Fruit fly (Drosophila melanogaster) whole organism, wandering third instar larva: ENCODE data around the gene sphinx1.

Experiments
- Abd-B ChIP-seq: fragments of >200 bp; optimal IDR thresholded peaks from 2 replicates; lab custom pipeline; 2017; ENCODE audit warnings: missing biosample characterization, missing genetic modification characterization
- CrebA ChIP-seq: fragments of 200-800 bp; sonication (Bioruptor generic); optimal IDR thresholded peaks from 2 replicates; lab custom pipeline; 2016; ENCODE audit warnings: missing biosample characterization, mild to moderate bottlenecking, missing genetic modification characterization, borderline replicate concordance
- Dfd ChIP-seq: fragments of >200 bp; optimal IDR thresholded peaks from 2 replicates; lab custom pipeline; 2017; ENCODE audit warnings: missing biosample characterization, missing genetic modification characterization
- Dif ChIP-seq: fragments of 200-275, 200-300 bp; sonication (Bioruptor generic); optimal IDR thresholded peaks from 2 replicates; lab custom pipeline; 2018; ENCODE audit warnings: missing biosample characterization, missing genetic modification characterization; ENCODE audit not compliant: partially characterized antibody
- HLH106 ChIP-seq: fragments of 200-800 bp; optimal IDR thresholded peaks from 3 replicates; lab custom pipeline; 2019; ENCODE audit warnings: missing biosample characterization, mild to moderate bottlenecking, missing genetic modification characterization, moderate library complexity
- Hnf4 ChIP-seq: fragments of 200-800 bp; sonication (Bioruptor generic); optimal IDR thresholded peaks from 2 replicates; lab custom pipeline; 2016; ENCODE audit warnings: missing biosample characterization, mild to moderate bottlenecking, missing genetic modification characterization
- Hr83 ChIP-seq: fragments of 200-300 bp; sonication (Bioruptor generic); optimal IDR thresholded peaks from 2 replicates; lab custom pipeline; 2016; ENCODE audit warnings: missing biosample characterization, mild to moderate bottlenecking, missing genetic modification characterization, moderate library complexity; ENCODE audit not compliant: poor library complexity, severe bottlenecking
- Jra ChIP-seq: sonication (Bioruptor generic); optimal IDR thresholded peaks from 2 replicates; lab custom pipeline; 2016; ENCODE audit warnings: missing biosample characterization, missing genetic modification characterization
- Myc ChIP-seq: fragments of >200 bp; optimal IDR thresholded peaks from 2 replicates; lab custom pipeline; 2017
- N ChIP-seq: fragments of >200 bp; optimal IDR thresholded peaks from 2 replicates; lab custom pipeline; 2018; ENCODE audit warnings: missing biosample characterization, missing external identifiers, missing genetic modification characterization
- OdsH ChIP-seq: fragments of 200-800 bp; sonication (Bioruptor generic); optimal IDR thresholded peaks from 2 replicates; lab custom pipeline; 2016; ENCODE audit warnings: missing biosample characterization, mild to moderate bottlenecking, missing genetic modification characterization
- Rel ChIP-seq, 2 experiments: fragments of 200-800 bp; sonication (Bioruptor generic) in 1 of 2; optimal IDR thresholded peaks; 2 replicates in 1 of 2; 3 replicates in 1 of 2; lab custom pipeline; 2016 to 2019; ENCODE audit warnings: mild to moderate bottlenecking in 2 of 2, missing biosample characterization in 2 of 2, missing genetic modification characterization in 2 of 2, moderate library complexity in 1 of 2
- Sp1 ChIP-seq: fragments of 200-800 bp; sonication (Bioruptor generic); optimal IDR thresholded peaks from 3 replicates; lab custom pipeline; 2019; ENCODE audit warnings: missing biosample characterization, mild to moderate bottlenecking, missing genetic modification characterization, moderate library complexity
- Vsx2 ChIP-seq: fragments of 200-300, 225-300 bp; sonication (Bioruptor generic); optimal IDR thresholded peaks from 2 replicates; lab custom pipeline; 2018; ENCODE audit warnings: missing biosample characterization, missing genetic modification characterization; ENCODE audit not compliant: partially characterized antibody
- br ChIP-seq: fragments of 200-800 bp; sonication (Bioruptor generic); optimal IDR thresholded peaks from 2 replicates; lab custom pipeline; 2016; ENCODE audit warnings: missing biosample characterization, missing genetic modification characterization
- brk ChIP-seq: fragments of 200-800 bp; sonication (Bioruptor generic); optimal IDR thresholded peaks from 2 replicates; lab custom pipeline; 2016; ENCODE audit warnings: missing biosample characterization, mild to moderate bottlenecking, missing genetic modification characterization
- dl ChIP-seq, 2 experiments: fragments of 175-275, 200-275 bp in 1 of 2; fragments of 200-275 bp in 1 of 2; sonication (Bioruptor generic); optimal IDR thresholded peaks; lab custom pipeline; 2018; ENCODE audit warnings: mild to moderate bottlenecking in 2 of 2, missing biosample characterization in 2 of 2, missing genetic modification characterization in 2 of 2, moderate library complexity in 2 of 2; ENCODE audit not compliant: partially characterized antibody in 2 of 2, insufficient read depth in 1 of 2
- dmrt93B ChIP-seq: fragments of 200-800 bp; sonication (Bioruptor generic); optimal IDR thresholded peaks from 2 replicates; lab custom pipeline; 2018; ENCODE audit warnings: missing biosample characterization, mild to moderate bottlenecking, missing genetic modification characterization
- dsf ChIP-seq: sonication (Bioruptor generic); optimal IDR thresholded peaks from 2 replicates; lab custom pipeline; 2016; ENCODE audit warnings: missing biosample characterization, missing genetic modification characterization, borderline replicate concordance
- foxo ChIP-seq, 2 experiments: fragments of 200-800 bp; sonication (Bioruptor generic); optimal IDR thresholded peaks; 2 replicates in 1 of 2; 3 replicates in 1 of 2; lab custom pipeline; 2016 to 2017; ENCODE audit warnings: missing biosample characterization in 2 of 2, missing genetic modification characterization in 2 of 2
- h ChIP-seq: fragments of 200-800 bp; sonication (Bioruptor generic); optimal IDR thresholded peaks from 3 replicates; lab custom pipeline; 2016; ENCODE audit warnings: missing biosample characterization, mild to moderate bottlenecking, missing genetic modification characterization
- jim ChIP-seq: fragments of 175-275, 200-325 bp; sonication (Bioruptor generic); optimal IDR thresholded peaks from 2 replicates; lab custom pipeline; 2016; ENCODE audit warnings: missing biosample characterization, mild to moderate bottlenecking, missing genetic modification characterization
- lola ChIP-seq: fragments of >200 bp; optimal IDR thresholded peaks from 2 replicates; lab custom pipeline; 2017; ENCODE audit warnings: missing biosample characterization, missing genetic modification characterization
- pan ChIP-seq: fragments of >200 bp; optimal IDR thresholded peaks from 2 replicates; lab custom pipeline; 2017
- psq ChIP-seq: fragments of 200-800 bp; sonication (Bioruptor generic); optimal IDR thresholded peaks from 3 replicates; lab custom pipeline; 2017; ENCODE audit warnings: missing biosample characterization, mild to moderate bottlenecking, missing genetic modification characterization, moderate library complexity
- rgr ChIP-seq: fragments of 200-800 bp; sonication (Bioruptor generic); optimal IDR thresholded peaks from 3 replicates; lab custom pipeline; 2016; ENCODE audit warnings: missing biosample characterization, mild to moderate bottlenecking, missing genetic modification characterization
- sage ChIP-seq: fragments of 200-800 bp; sonication (Bioruptor generic); optimal IDR thresholded peaks from 2 replicates; lab custom pipeline; 2016; ENCODE audit warnings: missing biosample characterization, mild to moderate bottlenecking, missing genetic modification characterization
- sv ChIP-seq: fragments of 200-800 bp; sonication (Bioruptor generic); optimal IDR thresholded peaks from 3 replicates; lab custom pipeline; 2016; ENCODE audit warnings: missing biosample characterization, missing genetic modification characterization
- tai ChIP-seq: sonication (Bioruptor generic); optimal IDR thresholded peaks from 2 replicates; lab custom pipeline; 2016; ENCODE audit warnings: missing biosample characterization, missing genetic modification characterization
- usp ChIP-seq: fragments of >200 bp; optimal IDR thresholded peaks from 2 replicates; lab custom pipeline; 2017; ENCODE audit warnings: missing biosample characterization, missing genetic modification characterization
- woc ChIP-seq: sonication (Bioruptor generic); optimal IDR thresholded peaks from 2 replicates; lab custom pipeline; 2016; ENCODE audit warnings: missing biosample characterization, mild to moderate bottlenecking, missing genetic modification characterization

Gene sphinx1

DNA sequence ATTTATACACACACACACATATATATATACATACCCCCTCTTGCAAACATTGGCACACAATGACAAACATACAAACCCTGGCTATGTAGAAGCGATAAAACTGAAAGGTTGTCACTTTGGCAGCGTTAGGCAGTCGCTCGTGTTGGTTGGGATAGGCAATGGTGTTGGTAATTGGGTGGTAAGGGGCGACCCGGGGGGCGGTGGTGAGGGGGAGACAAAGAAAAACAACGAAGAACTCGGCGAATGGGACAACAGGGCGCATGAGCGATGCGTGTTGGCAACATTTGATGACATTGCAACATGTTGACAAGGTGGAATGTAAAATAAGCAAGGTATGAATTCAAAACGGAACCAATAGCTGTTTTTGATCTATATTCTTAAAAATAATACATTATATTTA, 16.6 kb downstream of the sphinx1 start:
- TF ChIP-seq Dif (GFP tag; lab: Kevin White, UChicago) = no peak
- TF ChIP-seq Abd-B (GFP tag; lab: Kevin White, UChicago) = no peak
- no peak for TF ChIP-seq br (GFP tag; lab: Kevin White, UChicago)
- TF ChIP-seq usp (GFP tag; lab: Kevin White, UChicago) = no peak
- no peak for TF ChIP-seq psq
- no peak for TF ChIP-seq tai
- TF ChIP-seq jim (GFP tag; lab: Kevin White, UChicago) = no peak
- TF ChIP-seq OdsH = no peak
- TF ChIP-seq h (GFP tag; lab: Kevin White, UChicago) = no peak
- TF ChIP-seq dl (GFP tag; optimal IDR thresholded peaks at IDR 0.05; lab: Kevin White, UChicago; ENCODE audit: insufficient read depth in 1 of 2, partially characterized antibody in 2 of 2) = no peak

DNA sequence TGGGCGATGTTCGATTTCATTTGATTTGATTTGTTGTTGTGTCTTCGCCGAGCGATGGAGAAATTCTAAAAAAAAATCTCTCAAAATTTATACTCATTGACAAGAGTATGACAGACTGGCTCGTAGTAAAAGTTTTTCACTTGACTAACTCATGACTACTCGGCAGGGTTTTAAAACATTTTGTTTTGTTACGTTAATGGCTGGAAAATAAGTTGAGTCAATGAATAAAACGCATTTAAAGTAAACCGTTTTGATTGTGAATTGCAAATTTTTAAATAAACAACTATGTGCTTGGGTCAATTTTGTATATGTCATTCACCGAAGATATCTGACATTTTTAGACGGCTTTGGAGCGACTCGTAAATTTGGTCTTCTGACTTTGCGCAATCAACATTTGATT, 35.1 kb downstream of the sphinx1 start, which contains the start of gene CG8560:
Gene CG8560, minus strand, starts transcription at position 101 of the 400 bp plus-strand sequence.
- no peak for TF ChIP-seq sv (GFP tag; lab: Kevin White, UChicago)
- TF ChIP-seq Dif (GFP tag; lab: Kevin White, UChicago) = no peak
- TF ChIP-seq woc = no peak

DNA sequence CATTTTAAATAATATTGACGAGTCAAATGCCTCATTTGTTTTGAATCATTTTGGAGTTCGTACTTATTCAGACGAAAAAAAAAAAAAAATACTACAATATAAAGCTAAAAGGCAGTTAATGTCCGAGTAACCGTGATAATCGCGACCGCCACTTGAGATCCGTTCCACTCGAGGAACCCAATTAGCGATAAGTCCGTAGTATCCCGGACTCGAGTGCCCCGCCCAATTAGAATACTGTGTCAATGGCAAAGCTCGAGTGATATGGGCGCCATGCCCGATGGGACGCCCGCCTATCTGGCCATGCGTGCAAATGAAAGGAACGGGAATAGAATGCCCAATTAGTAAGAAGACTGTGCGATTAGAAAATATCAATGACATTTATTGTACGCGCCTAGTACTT, 37.2 kb downstream of the sphinx1 start:
- TF ChIP-seq br (GFP tag; lab: Kevin White, UChicago) (no peak), psq (no peak), Rel (GFP tag; optimal IDR thresholded peaks at IDR 0.05; lab: Kevin White, UChicago) (no peak), Rel (tag; optimal IDR thresholded peaks at IDR 0.05; lab: Kevin White, UChicago) (no peak), Hr83 (GFP tag; lab: Kevin White, UChicago) (no peak), Jra (GFP tag; lab: Kevin White, UChicago) (no peak), rgr (GFP tag; lab: Kevin White, UChicago) (no peak), foxo (GFP tag; optimal IDR thresholded peaks at IDR 0.05; lab: Kevin White, UChicago) (no peak), Dif (GFP tag; lab: Kevin White, UChicago) (no peak), dsf (GFP tag; lab: Kevin White, UChicago) (no peak), Dfd (GFP tag; lab: Kevin White, UChicago) (no peak), dmrt93B (GFP tag; lab: Kevin White, UChicago) (no peak)

dm6 chr3L:7399770-7400169, 39.4 kb downstream of the sphinx1 start, which contains the start of gene CG18417:
TSS of gene CG18417 (plus strand) at chr3L:7400070.
- TF ChIP-seq CrebA (no peak), h (GFP tag; lab: Kevin White, UChicago) (no peak), Dif (GFP tag; lab: Kevin White, UChicago) (no peak), dmrt93B (GFP tag; lab: Kevin White, UChicago) (no peak), brk (GFP tag; lab: Kevin White, UChicago) (no peak), lola (GFP tag; lab: Kevin White, UChicago) (no peak), N (GFP tag; lab: Kevin White, UChicago) (no peak), rgr (GFP tag; lab: Kevin White, UChicago) (no peak), Vsx2 (GFP tag; lab: Kevin White, UChicago) (no peak), Jra (GFP tag; lab: Kevin White, UChicago) (no peak), Myc (lab: Kevin White, UChicago) (no peak), dsf (GFP tag; lab: Kevin White, UChicago) (no peak), pan (lab: Kevin White, UChicago) (no peak)

dm6 chr3L:7397979-7398378, 41.2 kb downstream of the sphinx1 start, which contains the start of gene CG8562:
TSS of gene CG8562 (plus strand) at chr3L:7398285.
- TF ChIP-seq N (GFP tag; lab: Kevin White, UChicago) (no peak), Abd-B (GFP tag; lab: Kevin White, UChicago) (no peak), HLH106 (tag; lab: Kevin White, UChicago) (no peak), rgr (GFP tag; lab: Kevin White, UChicago) (no peak), Rel (GFP tag; optimal IDR thresholded peaks at IDR 0.05; lab: Kevin White, UChicago) (no peak), Rel (tag; optimal IDR thresholded peaks at IDR 0.05; lab: Kevin White, UChicago) (no peak), usp (GFP tag; lab: Kevin White, UChicago) (no peak), dsf (GFP tag; lab: Kevin White, UChicago) (no peak), Hnf4 (GFP tag; lab: Kevin White, UChicago) (no peak), Dif (GFP tag; lab: Kevin White, UChicago) (no peak), sage (no peak), psq (no peak), brk (GFP tag; lab: Kevin White, UChicago) (no peak), Sp1 (no peak), Hr83 (GFP tag; lab: Kevin White, UChicago) (no peak)
